Worm (Caenorhabditis elegans) whole organism, L4 larva: ENCODE data around the gene srh-219.

Experiments
- D1046.2 ChIP-seq: fragments of 200-800 bp; sonication (Bioruptor generic); IDR thresholded peaks from 2 replicates; pipeline ENCODE4 v1.3.6; 2022; ENCODE audit warnings: missing genetic modification characterization, missing compliant biosample characterization
- F26F4.8 ChIP-seq: fragments of 200-800 bp; sonication (Bioruptor generic); conservative IDR thresholded peaks from 2 replicates; pipeline ENCODE4 v1.3.6; 2022; ENCODE audit warnings: missing genetic modification characterization, missing compliant biosample characterization
- Y75B8A.6 ChIP-seq: fragments of 200-800 bp; sonication (Bioruptor generic); IDR thresholded peaks from 2 replicates; pipeline ENCODE4 v1.3.6; 2022; ENCODE audit warnings: missing genetic modification reagents, missing genetic modification characterization, missing compliant biosample characterization
- arid-1 ChIP-seq: fragments of 200-800 bp; sonication (Bioruptor generic); conservative IDR thresholded peaks from 2 replicates; pipeline ENCODE4 v1.3.6; 2022; ENCODE audit warnings: missing genetic modification reagents, missing genetic modification characterization, missing compliant biosample characterization
- ceh-28 ChIP-seq: fragments of 150-350 bp; optimal IDR thresholded peaks from 2 replicates; lab custom pipeline; 2014; ENCODE audit warnings: missing biosample characterization, missing genetic modification reagents, missing genetic modification characterization
- ceh-32 ChIP-seq: sonication (generic microtip); optimal IDR thresholded peaks from 2 replicates; lab custom pipeline; 2016; ENCODE audit warnings: mild to moderate bottlenecking, missing genetic modification characterization, missing compliant biosample characterization; ENCODE audit not compliant: poor library complexity
- ceh-62 ChIP-seq: sonication (generic microtip); optimal IDR thresholded peaks from 2 replicates; lab custom pipeline; 2017; ENCODE audit warnings: missing biosample characterization, missing genetic modification characterization
- daf-16 ChIP-seq, 3 experiments: sonication (generic microtip); optimal IDR thresholded peaks; 2 replicates each; lab custom pipeline; 2016 to 2017; ENCODE audit warnings: missing genetic modification characterization in 3 of 3, missing genetic modification reagents in 3 of 3, mild to moderate bottlenecking in 2 of 3, missing compliant biosample characterization in 2 of 3, missing biosample characterization in 1 of 3, moderate library complexity in 1 of 3
- daf-8 ChIP-seq: fragments of 200-800 bp; sonication (Bioruptor generic); IDR thresholded peaks from 2 replicates; pipeline ENCODE4 v1.3.6; 2022; ENCODE audit warnings: missing genetic modification characterization, missing compliant biosample characterization
- dmd-6 ChIP-seq: fragments of 200-800 bp; sonication (Bioruptor generic); IDR thresholded peaks from 2 replicates; pipeline ENCODE4 v1.3.6; 2022; ENCODE audit warnings: missing genetic modification reagents, missing genetic modification characterization, missing compliant biosample characterization
- dmd-8 ChIP-seq: fragments of 200-800 bp; sonication (Bioruptor generic); IDR thresholded peaks from 2 replicates; pipeline ENCODE4 v1.3.6; 2022; ENCODE audit warnings: missing genetic modification characterization, missing compliant biosample characterization
- duxl-1 ChIP-seq: sonication (generic microtip); optimal IDR thresholded peaks from 2 replicates; lab custom pipeline; 2016; ENCODE audit warnings: mild to moderate bottlenecking, missing genetic modification characterization, moderate library complexity, missing compliant biosample characterization; ENCODE audit not compliant: poor library complexity
- dve-1 ChIP-seq: sonication (generic microtip); optimal IDR thresholded peaks from 2 replicates; lab custom pipeline; 2017; ENCODE audit warnings: antibody characterized with exemption, mild to moderate bottlenecking, missing genetic modification characterization, missing compliant biosample characterization; ENCODE audit not compliant: insufficient read depth
- gei-8 ChIP-seq: fragments of 200-800 bp; sonication (Bioruptor generic); optimal IDR thresholded peaks from 2 replicates; lab custom pipeline; 2018; ENCODE audit warnings: mild to moderate bottlenecking, missing genetic modification characterization, missing compliant biosample characterization
- hif-1 ChIP-seq, 2 experiments: sonication (generic microtip); optimal IDR thresholded peaks; 2 replicates each; lab custom pipeline; 2016 to 2017; ENCODE audit warnings: missing compliant biosample characterization in 2 of 2, missing genetic modification characterization in 2 of 2, missing genetic modification reagents in 2 of 2, missing genotype in 2 of 2, mild to moderate bottlenecking in 1 of 2
- hlh-11 ChIP-seq: fragments of 200-800 bp; sonication (Bioruptor generic); optimal IDR thresholded peaks from 2 replicates; lab custom pipeline; 2018; ENCODE audit warnings: mild to moderate bottlenecking, missing genetic modification characterization, missing compliant biosample characterization
- hlh-30 ChIP-seq: sonication (generic microtip); optimal IDR thresholded peaks from 2 replicates; lab custom pipeline; 2017; ENCODE audit warnings: antibody characterized with exemption, mild to moderate bottlenecking, missing genetic modification characterization, missing compliant biosample characterization; ENCODE audit not compliant: insufficient read depth
- hmg-1.1 ChIP-seq: fragments of 200-800 bp; sonication (Bioruptor generic); IDR thresholded peaks from 2 replicates; pipeline ENCODE4 v1.3.6; 2022; ENCODE audit warnings: missing genetic modification reagents, missing genetic modification characterization, missing compliant biosample characterization
- jun-1 ChIP-seq: fragments of 150-350 bp; optimal IDR thresholded peaks from 2 replicates; lab custom pipeline; 2014; ENCODE audit warnings: missing biosample characterization, missing genetic modification reagents, missing genetic modification characterization
- lim-7 ChIP-seq: fragments of 200-800 bp; sonication (Bioruptor generic); IDR thresholded peaks from 2 replicates; pipeline ENCODE4 v1.3.6; 2022; ENCODE audit warnings: missing genetic modification characterization, missing compliant biosample characterization
- lsy-2 ChIP-seq, 2 experiments: fragments of 150-350 bp in 1 of 2; sonication (generic microtip) in 1 of 2; optimal IDR thresholded peaks; 2 replicates each; lab custom pipeline; 2014 to 2017; ENCODE audit warnings: missing biosample characterization in 2 of 2, missing genetic modification characterization in 2 of 2
- mdl-1 ChIP-seq, 2 experiments: fragments of 150-350 bp in 1 of 2; sonication (generic microtip) in 1 of 2; optimal IDR thresholded peaks; 2 replicates each; lab custom pipeline; 2014 to 2017; ENCODE audit warnings: missing biosample characterization in 2 of 2, missing genetic modification characterization in 2 of 2
- mes-2 ChIP-seq: sonication (generic microtip); optimal IDR thresholded peaks from 2 replicates; lab custom pipeline; 2016; ENCODE audit warnings: missing genotype, mild to moderate bottlenecking, missing genetic modification characterization, missing compliant biosample characterization; ENCODE audit not compliant: poor library complexity, severe bottlenecking
- nhr-102 ChIP-seq: sonication (generic microtip); optimal IDR thresholded peaks from 2 replicates; lab custom pipeline; 2016; ENCODE audit warnings: mild to moderate bottlenecking, missing genetic modification characterization, moderate library complexity, missing compliant biosample characterization
- nhr-111 ChIP-seq: fragments of 200-800 bp; sonication (Bioruptor generic); optimal IDR thresholded peaks from 2 replicates; lab custom pipeline; 2018; ENCODE audit warnings: mild to moderate bottlenecking, missing genetic modification characterization, missing compliant biosample characterization
- nhr-28 ChIP-seq: fragments of 150-350 bp; optimal IDR thresholded peaks from 2 replicates; lab custom pipeline; 2014; ENCODE audit warnings: missing biosample characterization, missing genetic modification characterization
- php-3 ChIP-seq: fragments of 200-800 bp; sonication (Bioruptor generic); IDR thresholded peaks from 2 replicates; pipeline ENCODE4 v1.3.6; 2022; ENCODE audit warnings: missing genetic modification reagents, missing genetic modification characterization, missing compliant biosample characterization
- pqm-1 ChIP-seq: sonication (generic microtip); optimal IDR thresholded peaks from 2 replicates; lab custom pipeline; 2017; ENCODE audit warnings: missing biosample characterization, missing genetic modification characterization
- rbr-2 ChIP-seq: sonication (generic microtip); optimal IDR thresholded peaks from 2 replicates; lab custom pipeline; 2016; ENCODE audit warnings: missing genotype, missing genetic modification characterization, missing compliant biosample characterization
- saeg-2 ChIP-seq: fragments of 200-800 bp; sonication (Bioruptor generic); IDR thresholded peaks from 2 replicates; pipeline ENCODE4 v1.3.6; 2022; ENCODE audit warnings: missing genetic modification reagents, missing genetic modification characterization, missing compliant biosample characterization
- sdz-12 ChIP-seq: fragments of 200-800 bp; sonication (Bioruptor generic); optimal IDR thresholded peaks from 2 replicates; lab custom pipeline; 2018; ENCODE audit warnings: mild to moderate bottlenecking, missing genetic modification characterization, missing compliant biosample characterization
- set-16 ChIP-seq: fragments of 200-800 bp; sonication (Bioruptor generic); IDR thresholded peaks from 2 replicates; pipeline ENCODE4 v1.3.6; 2022; ENCODE audit warnings: missing genetic modification reagents, missing genetic modification characterization, missing compliant biosample characterization
- skn-1 ChIP-seq: fragments of 150-350 bp; optimal IDR thresholded peaks from 2 replicates; lab custom pipeline; 2014; ENCODE audit warnings: missing biosample characterization, missing genetic modification characterization
- snpc-1.2 ChIP-seq: fragments of 200-800 bp; sonication (Bioruptor generic); IDR thresholded peaks from 2 replicates; pipeline ENCODE4 v1.3.6; 2022; ENCODE audit warnings: missing genetic modification reagents, missing genetic modification characterization, missing compliant biosample characterization
- spr-1 ChIP-seq: sonication (generic microtip); optimal IDR thresholded peaks from 2 replicates; lab custom pipeline; 2016; ENCODE audit warnings: mild to moderate bottlenecking, missing genetic modification characterization, missing compliant biosample characterization
- tra-1 ChIP-seq: fragments of 200-800 bp; sonication (Bioruptor generic); IDR thresholded peaks from 2 replicates; pipeline ENCODE4 v1.3.6; 2022; ENCODE audit warnings: missing genetic modification reagents, missing genetic modification characterization, missing compliant biosample characterization
- unc-130 ChIP-seq: sonication (generic microtip); optimal IDR thresholded peaks from 2 replicates; lab custom pipeline; 2016; ENCODE audit warnings: missing genetic modification reagents, missing genetic modification characterization, missing compliant biosample characterization
- unc-62 ChIP-seq, 3 experiments: fragments of 150-350 bp in 1 of 3; sonication (generic microtip); optimal IDR thresholded peaks in 2 of 3; peaks in 1 of 3; 1 replicate in 1 of 3; 2 replicates in 2 of 3; lab custom pipeline; 2014 to 2017; ENCODE audit warnings: missing biosample characterization in 3 of 3, missing genetic modification characterization in 3 of 3, missing genetic modification reagents in 3 of 3, missing genotype in 1 of 3
- vab-7 ChIP-seq: fragments of 200-800 bp; sonication (Bioruptor generic); IDR thresholded peaks from 2 replicates; pipeline ENCODE4 v1.3.6; 2022; ENCODE audit warnings: missing genetic modification reagents, missing genetic modification characterization, missing compliant biosample characterization
- zfp-2 ChIP-seq: sonication (generic microtip); optimal IDR thresholded peaks from 2 replicates; lab custom pipeline; 2016; ENCODE audit warnings: mild to moderate bottlenecking, missing genetic modification characterization, missing compliant biosample characterization
- zfp-3 ChIP-seq: fragments of 200-800 bp; sonication (Bioruptor generic); conservative IDR thresholded peaks from 2 replicates; pipeline ENCODE4 v1.3.6; 2022; ENCODE audit warnings: missing genetic modification reagents, missing genetic modification characterization, missing compliant biosample characterization

srh-219 gene

ce11 chrV:15478597-15478996, 16.7 kb upstream of the srh-219 start, which contains the start of gene C06B8.2:
Gene C06B8.2, minus strand, starts transcription at chrV:15478749.
- TF ChIP-seq spr-1 (no peak), Y75B8A.6 (no peak), pqm-1 (peak; percentile 45), nhr-28 (tag; lab: Kevin White, UChicago) (peak; percentile 88), lsy-2 (tag; optimal IDR thresholded peaks at IDR 0.05; lab: Kevin White, UChicago) (no peak), daf-16 (GFP tag; optimal IDR thresholded peaks at IDR 0.05; lab: Kevin White, UChicago) (no peak), daf-16 (tag; optimal IDR thresholded peaks at IDR 0.05; lab: Kevin White, UChicago) (no peak), lim-7 (no peak)

- TF ChIP-seq daf-16 (GFP tag; optimal IDR thresholded peaks at IDR 0.05; lab: Kevin White, UChicago): no peak
- peak; percentile 90 for TF ChIP-seq daf-16 (tag; optimal IDR thresholded peaks at IDR 0.05; lab: Kevin White, UChicago)
- TF ChIP-seq ceh-28 (tag; lab: Kevin White, UChicago): no peak
- peak; percentile 11 for TF ChIP-seq mes-2 (tag; lab: Kevin White, UChicago)
- no peak for TF ChIP-seq F26F4.8 (GFP tag; lab: Robert Waterston, UW)
- peak; percentile 34 for TF ChIP-seq pqm-1
- TF ChIP-seq daf-8 (GFP tag; lab: Robert Waterston, UW): no peak
- peak; percentile 32 for TF ChIP-seq dmd-6 (GFP tag; lab: Robert Waterston, UW)
Observed at ce11 chrV:15479107-15479506, 16.2 kb upstream of the srh-219 start.

- no peak for TF ChIP-seq hmg-1.1 (GFP tag; lab: Robert Waterston, UW)
- no peak for TF ChIP-seq nhr-111
- TF ChIP-seq F26F4.8 (GFP tag; lab: Robert Waterston, UW): 0 out of 2 replicates have a peak, but pooled peaks have one; percentile 10
- no peak for TF ChIP-seq rbr-2 (tag; lab: Kevin White, UChicago)
- no peak for TF ChIP-seq set-16
- TF ChIP-seq saeg-2 (GFP tag; lab: Robert Waterston, UW): no peak
- no peak for TF ChIP-seq unc-62 (GFP tag; optimal IDR thresholded peaks at IDR 0.05 in 1 of 2; lab: Kevin White, UChicago)
- no peak for TF ChIP-seq unc-62 (tag; optimal IDR thresholded peaks at IDR 0.05; lab: Kevin White, UChicago)
- no peak for TF ChIP-seq pqm-1
- no peak for TF ChIP-seq lsy-2 (tag; optimal IDR thresholded peaks at IDR 0.05; lab: Kevin White, UChicago)
- TF ChIP-seq dve-1 (tag; lab: Kevin White, UChicago): peak; percentile 21
- no peak for TF ChIP-seq nhr-28 (tag; lab: Kevin White, UChicago)
- TF ChIP-seq arid-1: peak; percentile 56; the same call in 1 of the 2 replicates
- TF ChIP-seq hlh-11 (tag; lab: Kevin White, UChicago): peak; percentile 2
- TF ChIP-seq skn-1 (tag; lab: Kevin White, UChicago): no peak
- TF ChIP-seq hif-1 (tag; optimal IDR thresholded peaks at IDR 0.05; lab: Kevin White, UChicago): no peak
- no peak for TF ChIP-seq zfp-3
- TF ChIP-seq vab-7 (GFP tag; lab: Robert Waterston, UW): 0 out of 2 replicates have a peak, but pooled peaks have one; percentile 28
- peak; percentile 36 for TF ChIP-seq spr-1
- no peak for TF ChIP-seq nhr-102 (tag; lab: Kevin White, UChicago)
- no peak for TF ChIP-seq sdz-12 (GFP tag; lab: Kevin White, UChicago)
- no peak for TF ChIP-seq mdl-1 (tag; optimal IDR thresholded peaks at IDR 0.05; lab: Kevin White, UChicago)
- TF ChIP-seq jun-1 (tag; lab: Kevin White, UChicago): no peak
- TF ChIP-seq ceh-32 (tag; lab: Kevin White, UChicago): no peak
- TF ChIP-seq gei-8 (GFP tag; lab: Kevin White, UChicago): peak; percentile 42
- TF ChIP-seq mes-2 (tag; lab: Kevin White, UChicago): peak; percentile 49
- TF ChIP-seq snpc-1.2 (GFP tag; lab: Robert Waterston, UW): 0 out of 2 replicates have a peak, but pooled peaks have one; percentile 51
- no peak for TF ChIP-seq zfp-2 (tag; lab: Kevin White, UChicago)
- peak; percentile 12 for TF ChIP-seq unc-130 (GFP tag; lab: Kevin White, UChicago)
- no peak for TF ChIP-seq php-3 (GFP tag; lab: Robert Waterston, UW)
- peak; percentile 14 for TF ChIP-seq duxl-1 (tag; lab: Kevin White, UChicago)
- peak; percentile 73; the same call in 1 of the 2 replicates for TF ChIP-seq dmd-8 (GFP tag; lab: Robert Waterston, UW)
- TF ChIP-seq hlh-30 (tag; lab: Kevin White, UChicago): no peak
- no peak for TF ChIP-seq ceh-62 (tag; lab: Kevin White, UChicago)
- peak; percentile 40; the same call in 1 of the 2 replicates for TF ChIP-seq Y75B8A.6
- TF ChIP-seq tra-1 (GFP tag; lab: Robert Waterston, UW): no peak
- no peak for TF ChIP-seq D1046.2
- peak in 1 of 2 experiments; percentile 7 for TF ChIP-seq daf-16 (GFP tag; optimal IDR thresholded peaks at IDR 0.05; lab: Kevin White, UChicago)
- peak; percentile 22 for TF ChIP-seq daf-16 (tag; optimal IDR thresholded peaks at IDR 0.05; lab: Kevin White, UChicago)
Observed at ce11 chrV:15479825-15480224, 15.4 kb upstream of the srh-219 start.
